Fruit fly (Drosophila melanogaster) whole organism, embryonic: Measurements from ENCODE around the gene Phs.

Source experiments
- CG11696 ChIP-seq: fragments of 200-800 bp; sonication (Bioruptor generic); IDR thresholded peaks from 2 replicates; pipeline ENCODE4 v1.3.6; 2022; ENCODE audit warnings: missing biosample characterization, missing genetic modification characterization
- CG12659 ChIP-seq: fragments of 200-800 bp; sonication (Bioruptor generic); optimal IDR thresholded peaks from 3 replicates; lab custom pipeline; 2017; ENCODE audit warnings: mild to moderate bottlenecking, missing biosample characterization, missing genetic modification reagents, missing genetic modification characterization
- CG13894 ChIP-seq: fragments of 200-800 bp; sonication (Bioruptor generic); optimal IDR thresholded peaks from 3 replicates; lab custom pipeline; 2018; ENCODE audit warnings: missing biosample characterization, mild to moderate bottlenecking, missing genetic modification characterization, moderate library complexity
- CG1603 ChIP-seq: fragments of 200-800 bp; sonication (Bioruptor generic); optimal IDR thresholded peaks from 2 replicates; lab custom pipeline; 2019; ENCODE audit warnings: missing biosample characterization, mild to moderate bottlenecking, missing genetic modification characterization, moderate library complexity
- CG17568 ChIP-seq: fragments of 200-800 bp; sonication (Bioruptor generic); optimal IDR thresholded peaks from 2 replicates; lab custom pipeline; 2018; ENCODE audit warnings: missing biosample characterization, mild to moderate bottlenecking, missing genetic modification characterization, moderate library complexity
- CG18262 ChIP-seq: fragments of 200-800 bp; optimal IDR thresholded peaks from 3 replicates; lab custom pipeline; 2019; ENCODE audit warnings: missing biosample characterization, mild to moderate bottlenecking, missing genetic modification characterization, moderate library complexity
- CG2116 ChIP-seq: fragments of 200-800 bp; sonication (Bioruptor generic); optimal IDR thresholded peaks from 3 replicates; lab custom pipeline; 2018; ENCODE audit warnings: missing biosample characterization, mild to moderate bottlenecking, missing genetic modification characterization
- CG2129 ChIP-seq: fragments of 200-800 bp; sonication (Bioruptor generic); IDR thresholded peaks from 2 replicates; pipeline ENCODE4 v1.3.6; 2022; ENCODE audit warnings: missing biosample characterization, missing genetic modification characterization; ENCODE audit not compliant: partially characterized antibody
- CG2678 ChIP-seq: fragments of 200-800 bp; sonication (Bioruptor generic); optimal IDR thresholded peaks from 3 replicates; lab custom pipeline; 2019; ENCODE audit warnings: missing biosample characterization, mild to moderate bottlenecking, missing genetic modification characterization, moderate library complexity
- CG31388 ChIP-seq: fragments of 200-800 bp; sonication (Bioruptor generic); optimal IDR thresholded peaks from 2 replicates; lab custom pipeline; 2016; ENCODE audit warnings: missing biosample characterization, missing genetic modification characterization
- CG3163 ChIP-seq: fragments of 200-800 bp; sonication (Bioruptor generic); optimal IDR thresholded peaks from 3 replicates; lab custom pipeline; 2016; ENCODE audit warnings: missing biosample characterization, missing genetic modification characterization
- CG42726 ChIP-seq: fragments of 200-800 bp; sonication (Bioruptor generic); IDR thresholded peaks from 2 replicates; pipeline ENCODE4 v1.3.6; 2022; ENCODE audit warnings: missing biosample characterization, missing genetic modification characterization; ENCODE audit not compliant: partially characterized antibody
- CG5953 ChIP-seq: fragments of 200-800 bp; sonication (Bioruptor generic); IDR thresholded peaks from 2 replicates; pipeline ENCODE4 v1.3.6; 2022; ENCODE audit warnings: missing biosample characterization, missing genetic modification characterization
- CG6254 ChIP-seq: fragments of 200-800 bp; sonication (Bioruptor generic); optimal IDR thresholded peaks from 3 replicates; lab custom pipeline; 2017; ENCODE audit warnings: mild to moderate bottlenecking, missing biosample characterization, missing genetic modification reagents, missing genetic modification characterization
- CG6683 ChIP-seq: fragments of 200-800 bp; sonication (Bioruptor generic); optimal IDR thresholded peaks from 2 replicates; lab custom pipeline; 2017; ENCODE audit warnings: missing biosample characterization, mild to moderate bottlenecking, missing genetic modification characterization, missing genetic modification reagents
- CG6813 ChIP-seq: fragments of 200-800 bp; sonication (Bioruptor generic); optimal IDR thresholded peaks from 2 replicates; lab custom pipeline; 2017; ENCODE audit warnings: missing biosample characterization, missing genetic modification characterization, mild to moderate bottlenecking, moderate library complexity, missing genetic modification reagents
- CG8924 ChIP-seq: fragments of 200-800 bp; optimal IDR thresholded peaks from 3 replicates; lab custom pipeline; 2019; ENCODE audit warnings: missing biosample characterization, mild to moderate bottlenecking, missing genetic modification characterization, moderate library complexity
- CkIIα-i1 ChIP-seq: fragments of 200-800 bp; sonication (Bioruptor generic); IDR thresholded peaks from 2 replicates; pipeline ENCODE4 v1.3.6; 2022; ENCODE audit warnings: missing biosample characterization, missing genetic modification characterization
- HHEX ChIP-seq: fragments of 200-800 bp; sonication (Bioruptor generic); optimal IDR thresholded peaks from 3 replicates; lab custom pipeline; 2017; ENCODE audit warnings: missing biosample characterization, mild to moderate bottlenecking, missing genetic modification characterization, missing genetic modification reagents
- HLH3B ChIP-seq: fragments of 200-800 bp; sonication (Bioruptor generic); IDR thresholded peaks from 2 replicates; pipeline ENCODE4 v1.3.6; 2022; ENCODE audit warnings: missing biosample characterization, missing genetic modification characterization
- Lpt ChIP-seq: fragments of >200 bp; optimal IDR thresholded peaks from 2 replicates; lab custom pipeline; 2018; ENCODE audit warnings: missing biosample characterization, missing genetic modification characterization
- MTF-1 ChIP-seq: fragments of 200-800 bp; sonication (Bioruptor generic); optimal IDR thresholded peaks from 2 replicates; lab custom pipeline; 2018; ENCODE audit warnings: missing biosample characterization, mild to moderate bottlenecking, missing genetic modification characterization, borderline replicate concordance
- NC2β ChIP-seq: fragments of 200-800 bp; sonication (Bioruptor generic); optimal IDR thresholded peaks from 2 replicates; lab custom pipeline; 2016; ENCODE audit warnings: missing biosample characterization, missing genetic modification characterization
- Oli ChIP-seq: fragments of 200-800 bp; sonication (Bioruptor generic); optimal IDR thresholded peaks from 2 replicates; lab custom pipeline; 2018; ENCODE audit warnings: missing biosample characterization, mild to moderate bottlenecking, missing genetic modification characterization, moderate library complexity
- Pdp1 ChIP-seq, 2 experiments: fragments of 200-800 bp; sonication (Bioruptor generic); optimal IDR thresholded peaks; 3 replicates each; lab custom pipeline; 2016; ENCODE audit warnings: missing biosample characterization in 2 of 2, missing genetic modification characterization in 2 of 2, mild to moderate bottlenecking in 1 of 2, moderate library complexity in 1 of 2
- Rx ChIP-seq: fragments of 200-800 bp; sonication (Bioruptor generic); IDR thresholded peaks from 2 replicates; pipeline ENCODE4 v1.3.6; 2022; ENCODE audit warnings: missing biosample characterization, missing genetic modification characterization
- Scr ChIP-seq: fragments of 200-800 bp; sonication (Bioruptor generic); IDR thresholded peaks from 2 replicates; pipeline ENCODE4 v1.3.6; 2022; ENCODE audit warnings: missing biosample characterization, missing genetic modification characterization; ENCODE audit not compliant: partially characterized antibody
- Sry-δ ChIP-seq: fragments of 200-800 bp; sonication (Bioruptor generic); optimal IDR thresholded peaks from 2 replicates; lab custom pipeline; 2016; ENCODE audit warnings: missing biosample characterization, missing genetic modification characterization
- Stat92E ChIP-seq, 3 experiments: fragments of >200 bp in 2 of 3; fragments of 200-800 bp in 1 of 3; sonication (Bioruptor generic) in 1 of 3; optimal IDR thresholded peaks; 2 replicates each; lab custom pipeline; 2017 to 2019; ENCODE audit warnings: missing biosample characterization in 3 of 3, missing genetic modification characterization in 3 of 3, mild to moderate bottlenecking in 1 of 3, moderate library complexity in 1 of 3
- Usf ChIP-seq: fragments of 200-800 bp; sonication (Bioruptor generic); optimal IDR thresholded peaks from 2 replicates; lab custom pipeline; 2017; ENCODE audit warnings: missing genotype, missing biosample characterization, missing genetic modification characterization
- al ChIP-seq: fragments of 200-800 bp; sonication (Bioruptor generic); IDR thresholded peaks from 2 replicates; pipeline ENCODE4 v1.3.6; 2022; ENCODE audit warnings: missing biosample characterization, missing genetic modification characterization
- az2 ChIP-seq: fragments of 200-800 bp; sonication (Bioruptor generic); optimal IDR thresholded peaks from 3 replicates; lab custom pipeline; 2016; ENCODE audit warnings: missing biosample characterization, missing genetic modification characterization
- cad ChIP-seq: fragments of >200 bp; optimal IDR thresholded peaks from 2 replicates; lab custom pipeline; 2017; ENCODE audit warnings: missing biosample characterization, missing genetic modification characterization
- caup ChIP-seq: fragments of 200-800 bp; sonication (Bioruptor generic); optimal IDR thresholded peaks from 3 replicates; lab custom pipeline; 2017; ENCODE audit warnings: missing biosample characterization, mild to moderate bottlenecking, missing genetic modification characterization, moderate library complexity; ENCODE audit not compliant: severe bottlenecking
- chn ChIP-seq: fragments of 200-800 bp; sonication (Bioruptor generic); optimal IDR thresholded peaks from 2 replicates; lab custom pipeline; 2016; ENCODE audit warnings: missing biosample characterization, missing genetic modification characterization
- disco-r ChIP-seq: fragments of 200-800 bp; sonication (Bioruptor generic); optimal IDR thresholded peaks from 2 replicates; lab custom pipeline; 2016; ENCODE audit warnings: missing biosample characterization, missing genetic modification characterization
- dm ChIP-seq: fragments of 200-800 bp; sonication (Bioruptor generic); optimal IDR thresholded peaks from 3 replicates; lab custom pipeline; 2016; ENCODE audit warnings: missing biosample characterization, missing genetic modification characterization
- dmrt11E ChIP-seq: fragments of 200-800 bp; sonication (Bioruptor generic); optimal IDR thresholded peaks from 3 replicates; lab custom pipeline; 2018; ENCODE audit warnings: missing biosample characterization, mild to moderate bottlenecking, missing genetic modification characterization, moderate library complexity
- exex ChIP-seq: fragments of 200-800 bp; sonication (Bioruptor generic); optimal IDR thresholded peaks from 4 replicates; lab custom pipeline; 2018; ENCODE audit warnings: missing biosample characterization, mild to moderate bottlenecking, missing genetic modification characterization, moderate library complexity
- fd102C ChIP-seq: fragments of 200-800 bp; sonication (Bioruptor generic); optimal IDR thresholded peaks from 2 replicates; lab custom pipeline; 2018; ENCODE audit warnings: missing biosample characterization, mild to moderate bottlenecking, missing genetic modification characterization, moderate library complexity
- hth ChIP-seq: fragments of >200 bp; optimal IDR thresholded peaks from 2 replicates; lab custom pipeline; 2017; ENCODE audit warnings: inconsistent platforms
- lab ChIP-seq: fragments of 200-800 bp; sonication (Bioruptor generic); optimal IDR thresholded peaks from 3 replicates; lab custom pipeline; 2017; ENCODE audit warnings: missing biosample characterization, missing genetic modification characterization, mild to moderate bottlenecking, moderate library complexity, missing genetic modification reagents
- lilli ChIP-seq: fragments of 200-800 bp; sonication (Bioruptor generic); optimal IDR thresholded peaks from 3 replicates; lab custom pipeline; 2016; ENCODE audit warnings: missing biosample characterization, missing genetic modification characterization
- luna ChIP-seq: fragments of 200-800 bp; sonication (Bioruptor generic); optimal IDR thresholded peaks from 2 replicates; lab custom pipeline; 2016; ENCODE audit warnings: missing biosample characterization, missing genetic modification characterization
- p53 ChIP-seq: fragments of 200-800 bp; sonication (Bioruptor generic); optimal IDR thresholded peaks from 2 replicates; lab custom pipeline; 2016; ENCODE audit warnings: missing biosample characterization, missing genetic modification characterization
- psq ChIP-seq: fragments of 200-800 bp; sonication (Bioruptor generic); optimal IDR thresholded peaks from 2 replicates; lab custom pipeline; 2017; ENCODE audit warnings: missing biosample characterization, missing genetic modification characterization
- repo ChIP-seq: fragments of 200-800 bp; sonication (Bioruptor generic); optimal IDR thresholded peaks from 2 replicates; lab custom pipeline; 2016; ENCODE audit warnings: missing biosample characterization, missing genetic modification characterization
- tin ChIP-seq: fragments of 200-800 bp; sonication (Bioruptor generic); optimal IDR thresholded peaks from 3 replicates; lab custom pipeline; 2016; ENCODE audit warnings: missing biosample characterization, missing genetic modification characterization
- vnd ChIP-seq: fragments of 200-800 bp; sonication (Bioruptor generic); IDR thresholded peaks from 3 replicates; pipeline ENCODE4 v1.3.6; 2022; ENCODE audit warnings: missing biosample characterization, missing genetic modification characterization; ENCODE audit not compliant: partially characterized antibody
- wdn ChIP-seq: fragments of 200-800 bp; sonication (Bioruptor generic); IDR thresholded peaks from 2 replicates; pipeline ENCODE4 v1.3.6; 2022; ENCODE audit warnings: missing biosample characterization, missing genetic modification characterization
- wek ChIP-seq: fragments of 200-800 bp; sonication (Bioruptor generic); optimal IDR thresholded peaks from 3 replicates; lab custom pipeline; 2018; ENCODE audit warnings: missing biosample characterization, mild to moderate bottlenecking, missing genetic modification characterization, moderate library complexity

The Phs gene

DNA sequence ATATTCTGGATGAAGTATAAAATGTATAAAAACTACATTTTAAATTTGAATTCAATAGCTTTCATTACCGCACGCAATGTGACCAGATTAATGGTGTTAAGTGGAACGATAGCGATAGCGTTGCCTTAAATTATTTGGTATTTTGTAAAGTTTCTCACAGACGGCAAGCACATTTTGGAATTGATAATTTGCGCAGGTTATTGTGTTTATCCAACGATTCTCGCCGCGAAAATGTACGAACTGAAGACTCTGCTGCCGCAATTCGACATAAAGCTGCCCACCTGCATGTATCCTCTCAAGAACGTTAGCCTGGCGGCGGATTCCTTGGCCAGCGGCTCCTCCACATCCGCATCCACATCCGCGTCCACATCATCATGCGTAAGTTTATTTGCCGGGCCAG is 36.2 kb upstream of the Phs start, which contains the start of gene AIMP2 (continued):
- no peak for TF ChIP-seq hth (lab: Kevin White, UChicago)
- no peak for TF ChIP-seq az2
- no peak for TF ChIP-seq HLH3B (GFP tag; lab: Robert Waterston, UW)
- no peak for TF ChIP-seq MTF-1 (GFP tag; lab: Kevin White, UChicago)
- TF ChIP-seq tin = no peak
- no peak for TF ChIP-seq disco-r (GFP tag; lab: Kevin White, UChicago)
- no peak for TF ChIP-seq CG2678 (tag; lab: Kevin White, UChicago)
- TF ChIP-seq repo (GFP tag; lab: Kevin White, UChicago) = no peak
- TF ChIP-seq Lpt (GFP tag; lab: Kevin White, UChicago) = no peak
- no peak for TF ChIP-seq Stat92E (GFP tag; optimal IDR thresholded peaks at IDR 0.05; lab: Kevin White, UChicago)
- TF ChIP-seq CG1603 (tag; lab: Kevin White, UChicago) = peak; percentile 63
- no peak for TF ChIP-seq lilli (GFP tag; lab: Kevin White, UChicago)
- TF ChIP-seq luna (GFP tag; lab: Kevin White, UChicago) = no peak
- peak; percentile 34 for TF ChIP-seq dm (GFP tag; lab: Kevin White, UChicago)
- no peak for TF ChIP-seq chn (GFP tag; lab: Kevin White, UChicago)
- TF ChIP-seq dmrt11E (tag; lab: Kevin White, UChicago) = no peak
- no peak for TF ChIP-seq CG13894
- TF ChIP-seq CkIIα-i1 = no peak
- TF ChIP-seq wdn (GFP tag; lab: Robert Waterston, UW) = no peak
- TF ChIP-seq CG12659 = peak; percentile 15
- peak; percentile 47 for TF ChIP-seq Sry-δ (GFP tag; lab: Kevin White, UChicago)
- peak; percentile 39 for TF ChIP-seq CG2116 (GFP tag; lab: Kevin White, UChicago)
- TF ChIP-seq psq (GFP tag; lab: Kevin White, UChicago) = no peak
- TF ChIP-seq CG3163 (GFP tag; lab: Kevin White, UChicago) = no peak
- TF ChIP-seq lab = no peak
- no peak for TF ChIP-seq CG8924 (tag; lab: Kevin White, UChicago)
- TF ChIP-seq exex (tag; lab: Kevin White, UChicago) = no peak
- TF ChIP-seq Oli (tag; lab: Kevin White, UChicago) = no peak
- no peak for TF ChIP-seq wek
- no peak for TF ChIP-seq CG17568
- no peak for TF ChIP-seq p53 (GFP tag; lab: Kevin White, UChicago)
- no peak for TF ChIP-seq CG6813 (GFP tag; lab: Kevin White, UChicago)
- TF ChIP-seq Usf (GFP tag; lab: Kevin White, UChicago) = no peak
- no peak for TF ChIP-seq CG6254 (GFP tag; lab: Kevin White, UChicago)
- TF ChIP-seq vnd (GFP tag; lab: Robert Waterston, UW) = no peak
- peak; percentile 31; the same call in 1 of the 2 replicates for TF ChIP-seq Scr (GFP tag; lab: Robert Waterston, UW)
- TF ChIP-seq CG11696 = no peak
- TF ChIP-seq HHEX (GFP tag; lab: Kevin White, UChicago) = no peak
- TF ChIP-seq NC2β = no peak
- no peak for TF ChIP-seq CG6683 (GFP tag; lab: Kevin White, UChicago)
- TF ChIP-seq caup (GFP tag; lab: Kevin White, UChicago) = no peak
- TF ChIP-seq Rx (GFP tag; lab: Robert Waterston, UW) = no peak
- no peak for TF ChIP-seq al (GFP tag; lab: Robert Waterston, UW)
- no peak for TF ChIP-seq cad
- TF ChIP-seq Pdp1 (GFP tag; optimal IDR thresholded peaks at IDR 0.05; lab: Kevin White, UChicago) = peak in 1 of 2 experiments; percentile 34
- TF ChIP-seq fd102C (GFP tag; lab: Kevin White, UChicago) = no peak
- no peak for TF ChIP-seq CG5953 (GFP tag; lab: Robert Waterston, UW)
- TF ChIP-seq CG2129 (GFP tag; lab: Robert Waterston, UW) = no peak
- TF ChIP-seq CG42726 (GFP tag; lab: Robert Waterston, UW) = no peak
- no peak for TF ChIP-seq CG18262 (tag; lab: Kevin White, UChicago)
- TF ChIP-seq CG31388 (GFP tag; lab: Kevin White, UChicago) = no peak
